Worm (Caenorhabditis elegans): ENCODE results near the gene ell-1.
A peak's percentile ranks its signal among the peaks of the same experiment; 100 is the strongest.

ell-1 gene

ce11 chrIV:4445711-4446290 lies 51.6 kb downstream of the ell-1 start, which contains the start of the genes wapl-1 and htz-1 (continued):
- no peak for TF ChIP-seq ets-4 (GFP tag; optimal IDR thresholded peaks at IDR 0.05)
- TF ChIP-seq ztf-22 (GFP tag; optimal IDR thresholded peaks at IDR 0.05): no peak
- TF ChIP-seq snpc-3.4 (tag; optimal IDR thresholded peaks at IDR 0.05): peak; percentile 90
- TF ChIP-seq hrde-1 (tag; optimal IDR thresholded peaks at IDR 0.05; ENCODE audit: borderline replicate concordance): no peak
- no peak for TF ChIP-seq aptf-3 (GFP tag; IDR thresholded peaks at IDR 0.05)
- TF ChIP-seq let-607 (tag; optimal IDR thresholded peaks at IDR 0.05): peak; percentile 36 to 56
- TF ChIP-seq F49E8.2 (tag; optimal IDR thresholded peaks at IDR 0.05; ENCODE audit: insufficient read depth): peak; percentile 78
- TF ChIP-seq ama-1 (optimal IDR thresholded peaks at IDR 0.05): no peak
- TF ChIP-seq ama-1 (GFP tag; optimal IDR thresholded peaks at IDR 0.05): no peak
- TF ChIP-seq egrh-3 (GFP tag; IDR thresholded peaks at IDR 0.05): peak; percentile 43; the same call in 1 of the 2 replicates
- no peak for TF ChIP-seq sdz-38 (tag; optimal IDR thresholded peaks at IDR 0.05)
- no peak for TF ChIP-seq tbx-9 (tag; optimal IDR thresholded peaks at IDR 0.05; ENCODE audit: borderline replicate concordance)
- TF ChIP-seq F33H1.4 (GFP tag; IDR thresholded peaks at IDR 0.05): peak; percentile 99
- peak; percentile 94 for TF ChIP-seq ceh-27 (GFP tag; optimal IDR thresholded peaks at IDR 0.05)
- TF ChIP-seq lin-35 (GFP tag; optimal IDR thresholded peaks at IDR 0.05): peak; percentile 54 to 94 (median 76)
- no peak for TF ChIP-seq F57A8.1 (GFP tag; optimal IDR thresholded peaks at IDR 0.05)
- peak; percentile 72; the same call in 1 of the 2 replicates for TF ChIP-seq cebp-2 (GFP tag; IDR thresholded peaks at IDR 0.05)
- no peak for TF ChIP-seq T07F8.4 (tag; optimal IDR thresholded peaks at IDR 0.05)
- no peak for TF ChIP-seq sea-2 (GFP tag; IDR thresholded peaks at IDR 0.05)
- TF ChIP-seq K11D2.4 (GFP tag; IDR thresholded peaks at IDR 0.05): peak; percentile 88
- TF ChIP-seq gei-17 (GFP tag; optimal IDR thresholded peaks at IDR 0.05): peak; percentile 27
- TF ChIP-seq somi-1 (GFP tag; optimal IDR thresholded peaks at IDR 0.05): peak; percentile 54
- peak; percentile 93 for TF ChIP-seq B0019.2 (GFP tag; conservative IDR thresholded peaks at IDR 0.05)
- TF ChIP-seq nfya-2 (GFP tag; IDR thresholded peaks at IDR 0.05): no peak
- peak; percentile 93 for TF ChIP-seq mcd-1 (GFP tag; IDR thresholded peaks at IDR 0.05)
- TF ChIP-seq egl-44 (GFP tag; IDR thresholded peaks at IDR 0.05): no peak
- peak; percentile 85 for TF ChIP-seq C06A6.2 (GFP tag; conservative IDR thresholded peaks at IDR 0.05)
- peak; percentile 88 for TF ChIP-seq B0336.3 (GFP tag; IDR thresholded peaks at IDR 0.05)
- no peak for TF ChIP-seq mel-28 (tag; optimal IDR thresholded peaks at IDR 0.05; ENCODE audit: borderline replicate concordance)
- TF ChIP-seq lin-26 (GFP tag; IDR thresholded peaks at IDR 0.05): no peak
- peak; percentile 94 for TF ChIP-seq D2030.7 (GFP tag; IDR thresholded peaks at IDR 0.05)
- TF ChIP-seq hlh-12 (tag; optimal IDR thresholded peaks at IDR 0.05): no peak
- no peak for TF ChIP-seq F10E7.11 (tag; optimal IDR thresholded peaks at IDR 0.05)
- TF ChIP-seq die-1 (tag; optimal IDR thresholded peaks at IDR 0.05): no peak
- no peak for TF ChIP-seq B0035.1 (tag; optimal IDR thresholded peaks at IDR 0.05)
- peak; percentile 96 for TF ChIP-seq tlf-1 (GFP tag; optimal IDR thresholded peaks at IDR 0.05)
- TF ChIP-seq let-526 (GFP tag; IDR thresholded peaks at IDR 0.05): peak; percentile 20; the same call in 1 of the 2 replicates
- TF ChIP-seq unc-130 (GFP tag; optimal IDR thresholded peaks at IDR 0.05): peak; percentile 74
- TF ChIP-seq lir-1 (GFP tag; conservative IDR thresholded peaks at IDR 0.05): peak; percentile 90
- peak; percentile 80 for TF ChIP-seq repo-1 (tag; optimal IDR thresholded peaks at IDR 0.05)
- TF ChIP-seq attf-5 (GFP tag; optimal IDR thresholded peaks at IDR 0.05): peak; percentile 94
- no peak for TF ChIP-seq ceh-79 (tag; optimal IDR thresholded peaks at IDR 0.05)
- TF ChIP-seq ztf-6 (GFP tag; IDR thresholded peaks at IDR 0.05): no peak; the same call in 1 of the 2 replicates
- 0 out of 2 replicates have a peak, but pooled peaks have one; percentile 66 for TF ChIP-seq ztf-28 (GFP tag; IDR thresholded peaks at IDR 0.05)
